Worm (Caenorhabditis elegans): ENCODE measurements around the gene mcm-5.

- TF ChIP-seq flt-1 (GFP tag; IDR thresholded peaks at IDR 0.05) (no peak), ama-1 (optimal IDR thresholded peaks at IDR 0.05) (no peak), hnd-1 (tag; optimal IDR thresholded peaks at IDR 0.05) (no peak), B0310.2 (tag; optimal IDR thresholded peaks at IDR 0.05) (no peak), aly-1 (tag; optimal IDR thresholded peaks at IDR 0.05) (no peak), pes-1 (GFP tag; IDR thresholded peaks at IDR 0.05) (no peak), hmbx-1 (tag; optimal IDR thresholded peaks at IDR 0.05) (no peak), tra-4 (tag; optimal IDR thresholded peaks at IDR 0.05) (no peak), ceh-13 (GFP tag; optimal IDR thresholded peaks at IDR 0.05) (no peak)
Measured at ce11 chrIII:4294153-4294862, 3.2 kb upstream of the mcm-5 start, which contains the start of the genes nth-1 and R10E4.7.
